Fruit fly (Drosophila melanogaster) S2 (cell line): ENCODE data around the gene CG14082.

Source experiments
- CG8478 ChIP-seq: fragments of >200 bp; optimal IDR thresholded peaks from 2 replicates; lab custom pipeline; 2018
- CTCF ChIP-seq, 2 experiments: fragments of >200 bp; optimal IDR thresholded peaks; 2 replicates each; lab custom pipeline; 2018

- TF ChIP-seq CTCF (optimal IDR thresholded peaks at IDR 0.05; lab: Kevin White, UChicago) (no peak), CG8478 (no peak)
Measured at dm6 chr3L:19100188-19100587, 38.6 kb downstream of the CG14082 start, which contains the start of gene Gem2.
